Fruit fly (Drosophila melanogaster) S2 (cell line): ENCODE data around the gene CG43867.

ENCODE experiments used
- CG8478 ChIP-seq: fragments of >200 bp; optimal IDR thresholded peaks from 2 replicates; lab custom pipeline; 2018
- CTCF ChIP-seq, 2 experiments: fragments of >200 bp; optimal IDR thresholded peaks; 2 replicates each; lab custom pipeline; 2018

- TF ChIP-seq CTCF (optimal IDR thresholded peaks at IDR 0.05; lab: Kevin White, UChicago) (no peak), CG8478 (lab: Kevin White, UChicago) (no peak)
Measured at dm6 chrX:951800-952199, 24.0 kb upstream of the CG43867 start, which contains the start of gene CG3690.
